Fruit fly (Drosophila melanogaster) whole organism, embryonic: ENCODE results near the gene CG2955.

ENCODE experiments used
- Antp ChIP-seq: fragments of 200-800 bp; sonication (Bioruptor generic); optimal IDR thresholded peaks from 3 replicates; lab custom pipeline; 2016; ENCODE audit warnings: missing biosample characterization, missing genetic modification characterization
- CG11085 ChIP-seq: fragments of 200-800 bp; sonication (Bioruptor generic); IDR thresholded peaks from 2 replicates; pipeline ENCODE4 v1.3.6; 2022; ENCODE audit warnings: missing biosample characterization, missing genetic modification characterization
- CG11247 ChIP-seq: fragments of 200-800 bp; sonication (Bioruptor generic); IDR thresholded peaks from 2 replicates; pipeline ENCODE4 v1.3.6; 2022; ENCODE audit warnings: missing biosample characterization, missing genetic modification characterization
- CG12942 ChIP-seq: fragments of 200-800 bp; sonication (Bioruptor generic); optimal IDR thresholded peaks from 3 replicates; lab custom pipeline; 2016; ENCODE audit warnings: missing biosample characterization, missing genetic modification characterization
- CG13424 ChIP-seq: fragments of 200-800 bp; sonication (Bioruptor generic); optimal IDR thresholded peaks from 2 replicates; lab custom pipeline; 2019; ENCODE audit warnings: missing biosample characterization, mild to moderate bottlenecking, missing genetic modification characterization, moderate library complexity
- CG15601 ChIP-seq: fragments of 200-800 bp; sonication (Bioruptor generic); optimal IDR thresholded peaks from 3 replicates; lab custom pipeline; 2019; ENCODE audit warnings: missing biosample characterization, mild to moderate bottlenecking, missing genetic modification characterization, moderate library complexity
- CG1602 ChIP-seq: fragments of 200-800 bp; sonication (Bioruptor generic); optimal IDR thresholded peaks from 3 replicates; lab custom pipeline; 2016; ENCODE audit warnings: missing biosample characterization, missing genetic modification characterization
- CG1603 ChIP-seq: fragments of 200-800 bp; sonication (Bioruptor generic); optimal IDR thresholded peaks from 2 replicates; lab custom pipeline; 2019; ENCODE audit warnings: missing biosample characterization, mild to moderate bottlenecking, missing genetic modification characterization, moderate library complexity
- CG17359 ChIP-seq: fragments of 200-800 bp; sonication (Bioruptor generic); optimal IDR thresholded peaks from 3 replicates; lab custom pipeline; 2018; ENCODE audit warnings: missing biosample characterization, mild to moderate bottlenecking, missing genetic modification characterization, moderate library complexity
- CG2199 ChIP-seq: fragments of 200-800 bp; sonication (Bioruptor generic); IDR thresholded peaks from 3 replicates; pipeline ENCODE4 v1.3.6; 2022; ENCODE audit warnings: missing biosample characterization, missing genetic modification characterization
- CG2678 ChIP-seq: fragments of 200-800 bp; sonication (Bioruptor generic); optimal IDR thresholded peaks from 3 replicates; lab custom pipeline; 2019; ENCODE audit warnings: missing biosample characterization, mild to moderate bottlenecking, missing genetic modification characterization, moderate library complexity
- CG31224 ChIP-seq: fragments of 200-800 bp; sonication (Bioruptor generic); IDR thresholded peaks from 2 replicates; pipeline ENCODE4 v1.3.6; 2022; ENCODE audit warnings: missing biosample characterization, missing genetic modification characterization
- CG34422 ChIP-seq: fragments of 200-800 bp; sonication (Bioruptor generic); IDR thresholded peaks from 3 replicates; pipeline ENCODE4 v1.3.6; 2022; ENCODE audit warnings: missing biosample characterization, missing genetic modification characterization
- CG3838 ChIP-seq: fragments of 200-800 bp; sonication (Bioruptor generic); optimal IDR thresholded peaks from 3 replicates; lab custom pipeline; 2016; ENCODE audit warnings: missing biosample characterization, missing genetic modification characterization
- CG3847 ChIP-seq: fragments of 200-800 bp; sonication (Bioruptor generic); IDR thresholded peaks from 2 replicates; pipeline ENCODE4 v1.3.6; 2022; ENCODE audit warnings: missing biosample characterization, missing genetic modification characterization
- CG42726 ChIP-seq: fragments of 200-800 bp; sonication (Bioruptor generic); IDR thresholded peaks from 2 replicates; pipeline ENCODE4 v1.3.6; 2022; ENCODE audit warnings: missing biosample characterization, missing genetic modification characterization; ENCODE audit not compliant: partially characterized antibody
- CG5953 ChIP-seq: fragments of 200-800 bp; sonication (Bioruptor generic); IDR thresholded peaks from 2 replicates; pipeline ENCODE4 v1.3.6; 2022; ENCODE audit warnings: missing biosample characterization, missing genetic modification characterization
- CG6791 ChIP-seq: fragments of 200-800 bp; sonication (Bioruptor generic); IDR thresholded peaks from 3 replicates; pipeline ENCODE4 v1.3.6; 2022; ENCODE audit warnings: missing biosample characterization, missing genetic modification characterization; ENCODE audit not compliant: partially characterized antibody
- CG7963 ChIP-seq: fragments of 200-800 bp; sonication (Bioruptor generic); IDR thresholded peaks from 3 replicates; pipeline ENCODE4 v1.3.6; 2022; ENCODE audit warnings: missing biosample characterization, missing genetic modification characterization; ENCODE audit not compliant: partially characterized antibody
- D ChIP-seq, 2 experiments: fragments of 200-800 bp in 1 of 2; fragments of >200 bp in 1 of 2; sonication (Bioruptor generic) in 1 of 2; optimal IDR thresholded peaks; 2 replicates in 1 of 2; 3 replicates in 1 of 2; lab custom pipeline; 2017; ENCODE audit warnings: mild to moderate bottlenecking in 1 of 2, missing biosample characterization in 1 of 2, missing genetic modification characterization in 1 of 2, missing genetic modification reagents in 1 of 2
- Dfd ChIP-seq, 2 experiments: fragments of >200 bp; optimal IDR thresholded peaks; 2 replicates each; lab custom pipeline; 2017; ENCODE audit warnings: missing biosample characterization in 2 of 2, missing genetic modification characterization in 2 of 2
- Doc3 ChIP-seq: fragments of 200-800 bp; sonication (Bioruptor generic); IDR thresholded peaks from 3 replicates; pipeline ENCODE4 v1.3.6; 2022; ENCODE audit warnings: missing biosample characterization, missing genetic modification characterization; ENCODE audit not compliant: partially characterized antibody
- E2f1 ChIP-seq: fragments of 200-800 bp; sonication (Bioruptor generic); IDR thresholded peaks from 2 replicates; pipeline ENCODE4 v1.3.6; 2022; ENCODE audit warnings: missing biosample characterization, missing genetic modification characterization
- Eip74EF ChIP-seq, 2 experiments: fragments of 200-800 bp in 1 of 2; fragments of >200 bp in 1 of 2; sonication (Bioruptor generic) in 1 of 2; optimal IDR thresholded peaks; 2 replicates each; lab custom pipeline; 2017 to 2019; ENCODE audit warnings: missing biosample characterization in 2 of 2, missing genetic modification characterization in 2 of 2, mild to moderate bottlenecking in 1 of 2, moderate library complexity in 1 of 2
- GATAe ChIP-seq: fragments of 200-800 bp; sonication (Bioruptor generic); conservative IDR thresholded peaks from 2 replicates; pipeline ENCODE4 v1.3.6; 2022; ENCODE audit warnings: missing biosample characterization, missing genetic modification characterization
- HmgZ ChIP-seq: fragments of 200-800 bp; sonication (Bioruptor generic); optimal IDR thresholded peaks from 2 replicates; lab custom pipeline; 2018; ENCODE audit warnings: missing biosample characterization, mild to moderate bottlenecking, missing genetic modification characterization
- Hr78 ChIP-seq, 2 experiments: fragments of 200-800 bp in 1 of 2; fragments of >200 bp in 1 of 2; sonication (Bioruptor generic) in 1 of 2; optimal IDR thresholded peaks; 2 replicates each; lab custom pipeline; 2017 to 2019; ENCODE audit warnings: missing biosample characterization in 2 of 2, missing genetic modification characterization in 2 of 2, mild to moderate bottlenecking in 1 of 2, moderate library complexity in 1 of 2
- Mad ChIP-seq: fragments of 200-800 bp; sonication (Bioruptor generic); optimal IDR thresholded peaks from 2 replicates; lab custom pipeline; 2016; ENCODE audit warnings: missing biosample characterization, missing genetic modification characterization
- Med ChIP-seq: fragments of 200-800 bp; sonication (Bioruptor generic); peaks from one replicate; lab custom pipeline; 2016; ENCODE audit warnings: missing biosample characterization, missing genetic modification characterization, mild to moderate bottlenecking, inconsistent platforms, moderate library complexity
- NC2α ChIP-seq: fragments of 200-800 bp; sonication (Bioruptor generic); optimal IDR thresholded peaks from 2 replicates; lab custom pipeline; 2016; ENCODE audit warnings: missing biosample characterization, missing genetic modification characterization
- Oaz ChIP-seq: fragments of 200-800 bp; sonication (Bioruptor generic); IDR thresholded peaks from 2 replicates; pipeline ENCODE4 v1.3.6; 2022; ENCODE audit warnings: missing biosample characterization, missing genetic modification characterization
- Rx ChIP-seq: fragments of 200-800 bp; sonication (Bioruptor generic); IDR thresholded peaks from 2 replicates; pipeline ENCODE4 v1.3.6; 2022; ENCODE audit warnings: missing biosample characterization, missing genetic modification characterization
- Xrp1 ChIP-seq: fragments of 200-800 bp; sonication (Bioruptor generic); IDR thresholded peaks from 2 replicates; pipeline ENCODE4 v1.3.6; 2022; ENCODE audit warnings: missing biosample characterization, missing genetic modification characterization
- YL-1 ChIP-seq: fragments of 200-800 bp; sonication (Bioruptor generic); optimal IDR thresholded peaks from 3 replicates; lab custom pipeline; 2017; ENCODE audit warnings: missing biosample characterization, mild to moderate bottlenecking, missing genetic modification characterization
- ash1 ChIP-seq: fragments of 200-800 bp; sonication (Bioruptor generic); optimal IDR thresholded peaks from 2 replicates; lab custom pipeline; 2018; ENCODE audit warnings: missing biosample characterization, mild to moderate bottlenecking, missing genetic modification characterization
- crol ChIP-seq: fragments of 200-800 bp; sonication (Bioruptor generic); IDR thresholded peaks from 2 replicates; pipeline ENCODE4 v1.3.6; 2022; ENCODE audit warnings: missing biosample characterization, missing genetic modification characterization
- danr ChIP-seq: fragments of 200-800 bp; sonication (Bioruptor generic); IDR thresholded peaks from 2 replicates; pipeline ENCODE4 v1.3.6; 2022; ENCODE audit warnings: missing biosample characterization, missing genetic modification characterization
- eve ChIP-seq, 2 experiments: fragments of >200 bp; optimal IDR thresholded peaks; 2 replicates each; lab custom pipeline; 2017; ENCODE audit warnings: missing biosample characterization in 2 of 2, missing genetic modification characterization in 2 of 2
- fd96Cb ChIP-seq: fragments of 200-800 bp; sonication (Bioruptor generic); optimal IDR thresholded peaks from 2 replicates; lab custom pipeline; 2018; ENCODE audit warnings: missing biosample characterization, mild to moderate bottlenecking, missing genetic modification characterization, moderate library complexity
- lab ChIP-seq: fragments of 200-800 bp; sonication (Bioruptor generic); optimal IDR thresholded peaks from 3 replicates; lab custom pipeline; 2017; ENCODE audit warnings: missing biosample characterization, missing genetic modification characterization, mild to moderate bottlenecking, moderate library complexity, missing genetic modification reagents
- lilli ChIP-seq: fragments of 200-800 bp; sonication (Bioruptor generic); optimal IDR thresholded peaks from 3 replicates; lab custom pipeline; 2016; ENCODE audit warnings: missing biosample characterization, missing genetic modification characterization
- lmd ChIP-seq: fragments of 200-800 bp; sonication (Bioruptor generic); IDR thresholded peaks from 2 replicates; pipeline ENCODE4 v1.3.6; 2022; ENCODE audit warnings: missing biosample characterization, missing genetic modification characterization
- mam ChIP-seq: fragments of 200-800 bp; sonication (Bioruptor generic); optimal IDR thresholded peaks from 3 replicates; lab custom pipeline; 2016; ENCODE audit warnings: missing biosample characterization, missing genetic modification characterization
- pho ChIP-seq: fragments of 200-800 bp; sonication (Bioruptor generic); optimal IDR thresholded peaks from 2 replicates; lab custom pipeline; 2016; ENCODE audit warnings: missing biosample characterization, missing genetic modification characterization
- phol ChIP-seq: fragments of 200-800 bp; sonication (Bioruptor generic); optimal IDR thresholded peaks from 3 replicates; lab custom pipeline; 2018; ENCODE audit warnings: missing biosample characterization, mild to moderate bottlenecking, missing genetic modification characterization, moderate library complexity
- repo ChIP-seq: fragments of 200-800 bp; sonication (Bioruptor generic); optimal IDR thresholded peaks from 2 replicates; lab custom pipeline; 2016; ENCODE audit warnings: missing biosample characterization, missing genetic modification characterization
- rib ChIP-seq: fragments of 200-800 bp; sonication (Bioruptor generic); IDR thresholded peaks from 2 replicates; pipeline ENCODE4 v1.3.6; 2022; ENCODE audit warnings: missing biosample characterization, missing genetic modification characterization
- shn ChIP-seq: fragments of 200-800 bp; sonication (Bioruptor generic); optimal IDR thresholded peaks from 3 replicates; lab custom pipeline; 2016; ENCODE audit warnings: missing biosample characterization, missing genetic modification characterization
- sima ChIP-seq: fragments of 200-800 bp; sonication (Bioruptor generic); optimal IDR thresholded peaks from 2 replicates; lab custom pipeline; 2016; ENCODE audit warnings: missing biosample characterization, missing genetic modification characterization
- slbo ChIP-seq: fragments of 200-800 bp; sonication (Bioruptor generic); IDR thresholded peaks from 2 replicates; pipeline ENCODE4 v1.3.6; 2022; ENCODE audit warnings: missing biosample characterization, missing genetic modification characterization

CG2955 gene

DNA sequence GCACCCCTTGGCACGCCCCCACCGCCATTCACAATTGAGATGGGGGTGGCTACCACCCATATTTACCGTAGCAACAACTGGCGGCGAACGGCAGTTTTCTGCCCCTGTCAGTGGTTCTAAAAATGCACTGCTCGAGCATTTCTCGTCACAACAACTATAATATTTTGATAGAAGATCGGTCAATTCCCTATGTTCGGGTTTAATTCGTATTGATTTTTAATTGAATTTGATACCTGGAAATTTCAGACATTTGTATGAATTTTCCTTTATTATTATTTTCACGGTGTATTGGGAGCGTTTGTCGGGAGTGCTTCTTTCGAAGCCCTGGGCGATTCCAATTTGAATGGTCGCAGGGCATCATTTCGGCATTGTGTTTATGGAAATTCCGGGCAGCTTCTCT lies 16.0 kb upstream of the CG2955 start (continued):
- TF ChIP-seq pho (GFP tag; lab: Kevin White, UChicago) (no peak), eve (GFP tag; optimal IDR thresholded peaks at IDR 0.05; lab: Kevin White, UChicago) (no peak), HmgZ (tag; lab: Kevin White, UChicago) (no peak), Eip74EF (GFP tag; optimal IDR thresholded peaks at IDR 0.05; lab: Kevin White, UChicago) (no peak), danr (GFP tag; lab: Robert Waterston, UW) (peak; percentile 40; the same call in 1 of the 2 replicates), shn (GFP tag; lab: Kevin White, UChicago) (no peak), mam (GFP tag; lab: Kevin White, UChicago) (no peak), CG12942 (GFP tag; lab: Kevin White, UChicago) (no peak), CG3847 (GFP tag; lab: Robert Waterston, UW) (no peak), slbo (GFP tag; lab: Robert Waterston, UW) (no peak), ash1 (GFP tag; lab: Kevin White, UChicago) (no peak), CG31224 (GFP tag; lab: Robert Waterston, UW) (0 out of 2 replicates have a peak, but pooled peaks have one; percentile 29), CG6791 (GFP tag; lab: Robert Waterston, UW) (no peak), YL-1 (GFP tag; lab: Kevin White, UChicago) (no peak), CG15601 (tag; lab: Kevin White, UChicago) (no peak), CG42726 (GFP tag; lab: Robert Waterston, UW) (no peak), repo (GFP tag; lab: Kevin White, UChicago) (no peak), CG11085 (GFP tag; lab: Robert Waterston, UW) (0 out of 2 replicates have a peak, but pooled peaks have one; percentile 34), Hr78 (GFP tag; optimal IDR thresholded peaks at IDR 0.05; lab: Kevin White, UChicago) (no peak), lilli (GFP tag; lab: Kevin White, UChicago) (peak; percentile 41), Med (GFP tag; lab: Kevin White, UChicago) (peak; percentile 69), GATAe (0 out of 2 replicates have a peak, but pooled peaks have one; percentile 28), Dfd (GFP tag; optimal IDR thresholded peaks at IDR 0.05; lab: Kevin White, UChicago) (no peak), CG13424 (tag; lab: Kevin White, UChicago) (no peak), Rx (GFP tag; lab: Robert Waterston, UW) (peak; percentile 63), E2f1 (GFP tag; lab: Robert Waterston, UW) (peak; percentile 65), Antp (GFP tag; lab: Kevin White, UChicago) (no peak), CG17359 (tag; lab: Kevin White, UChicago) (peak; percentile 67), lab (peak; percentile 72), Mad (GFP tag; lab: Kevin White, UChicago) (no peak), CG3838 (GFP tag; lab: Kevin White, UChicago) (no peak), NC2α (GFP tag; lab: Kevin White, UChicago) (no peak), CG11247 (no peak), CG2199 (GFP tag; lab: Robert Waterston, UW) (0 out of 3 replicates have a peak, but pooled peaks have one; percentile 64), CG34422 (peak; percentile 78), sima (GFP tag; lab: Kevin White, UChicago) (no peak), CG5953 (GFP tag; lab: Robert Waterston, UW) (no peak), fd96Cb (tag; lab: Kevin White, UChicago) (peak; percentile 47), lmd (GFP tag; lab: Robert Waterston, UW) (peak; percentile 28; the same call in 1 of the 2 replicates), rib (no peak), CG1603 (tag; lab: Kevin White, UChicago) (peak; percentile 18), CG7963 (GFP tag; lab: Robert Waterston, UW) (no peak), Oaz (GFP tag; lab: Robert Waterston, UW) (no peak), phol (tag; lab: Kevin White, UChicago) (peak; percentile 69), CG2678 (tag; lab: Kevin White, UChicago) (peak; percentile 77), Xrp1 (GFP tag; lab: Robert Waterston, UW) (peak; percentile 89), crol (GFP tag; lab: Robert Waterston, UW) (no peak), CG1602 (GFP tag; lab: Kevin White, UChicago) (no peak), Doc3 (no peak), D (optimal IDR thresholded peaks at IDR 0.05; lab: Kevin White, UChicago) (no peak), D (GFP tag; optimal IDR thresholded peaks at IDR 0.05; lab: Kevin White, UChicago) (peak; percentile 39)
